Fruit fly (Drosophila melanogaster) whole organism, embryonic: ENCODE data around the gene Rai1.

ENCODE experiments used
- Atf3 ChIP-seq: fragments of 200-800 bp; sonication (Bioruptor generic); optimal IDR thresholded peaks from 3 replicates; lab custom pipeline; 2016; ENCODE audit warnings: missing biosample characterization, missing genetic modification characterization
- BEAF-32 ChIP-seq: fragments of 200-800 bp; sonication (Bioruptor generic); optimal IDR thresholded peaks from 3 replicates; lab custom pipeline; 2017; ENCODE audit warnings: missing biosample characterization, missing genetic modification characterization, mild to moderate bottlenecking, moderate library complexity, missing genetic modification reagents
- Bgb ChIP-seq: fragments of 200-800 bp; sonication (Bioruptor generic); IDR thresholded peaks from 2 replicates; pipeline ENCODE4 v1.3.6; 2022; ENCODE audit warnings: missing biosample characterization, missing genetic modification characterization; ENCODE audit not compliant: partially characterized antibody
- C15 ChIP-seq: fragments of 200-800 bp; sonication (Bioruptor generic); IDR thresholded peaks from 3 replicates; pipeline ENCODE4 v1.3.6; 2022; ENCODE audit warnings: missing biosample characterization, missing genetic modification characterization
- CG10462 ChIP-seq: fragments of 200-800 bp; sonication (Bioruptor generic); optimal IDR thresholded peaks from 2 replicates; lab custom pipeline; 2016; ENCODE audit warnings: missing biosample characterization, missing genetic modification characterization
- CG10654 ChIP-seq: fragments of 200-800 bp; sonication (Bioruptor generic); optimal IDR thresholded peaks from 2 replicates; lab custom pipeline; 2016; ENCODE audit warnings: missing biosample characterization, missing genetic modification characterization
- CG12071 ChIP-seq: fragments of 200-800 bp; sonication (Bioruptor generic); optimal IDR thresholded peaks from 3 replicates; lab custom pipeline; 2018; ENCODE audit warnings: missing biosample characterization, mild to moderate bottlenecking, missing genetic modification characterization
- CG12299 ChIP-seq: fragments of 200-800 bp; sonication (Bioruptor generic); optimal IDR thresholded peaks from 2 replicates; lab custom pipeline; 2018; ENCODE audit warnings: missing biosample characterization, mild to moderate bottlenecking, missing genetic modification characterization
- CG15514 ChIP-seq: fragments of 200-800 bp; sonication (Bioruptor generic); optimal IDR thresholded peaks from 3 replicates; lab custom pipeline; 2017; ENCODE audit warnings: missing biosample characterization, missing genetic modification characterization, mild to moderate bottlenecking, moderate library complexity, missing genetic modification reagents
- CG34224 ChIP-seq: fragments of 200-800 bp; sonication (Bioruptor generic); IDR thresholded peaks from 3 replicates; pipeline ENCODE4 v1.3.6; 2022; ENCODE audit warnings: missing biosample characterization, missing genetic modification characterization; ENCODE audit not compliant: partially characterized antibody
- CG3995 ChIP-seq: fragments of 200-800 bp; sonication (Bioruptor generic); optimal IDR thresholded peaks from 3 replicates; lab custom pipeline; 2016; ENCODE audit warnings: missing biosample characterization, missing genetic modification characterization
- CG4282 ChIP-seq: fragments of 200-800 bp; sonication (Bioruptor generic); optimal IDR thresholded peaks from 2 replicates; lab custom pipeline; 2016; ENCODE audit warnings: missing biosample characterization, missing genetic modification characterization
- CG4820 ChIP-seq: fragments of 200-800 bp; sonication (Bioruptor generic); optimal IDR thresholded peaks from 3 replicates; lab custom pipeline; 2016; ENCODE audit warnings: missing biosample characterization, missing genetic modification characterization
- CG6683 ChIP-seq: fragments of 200-800 bp; sonication (Bioruptor generic); optimal IDR thresholded peaks from 2 replicates; lab custom pipeline; 2017; ENCODE audit warnings: missing biosample characterization, mild to moderate bottlenecking, missing genetic modification characterization, missing genetic modification reagents
- CG7839 ChIP-seq: fragments of 200-800 bp; sonication (Bioruptor generic); optimal IDR thresholded peaks from 3 replicates; lab custom pipeline; 2018; ENCODE audit warnings: missing biosample characterization, mild to moderate bottlenecking, missing genetic modification characterization, moderate library complexity
- CG7963 ChIP-seq: fragments of 200-800 bp; sonication (Bioruptor generic); IDR thresholded peaks from 3 replicates; pipeline ENCODE4 v1.3.6; 2022; ENCODE audit warnings: missing biosample characterization, missing genetic modification characterization; ENCODE audit not compliant: partially characterized antibody
- CG7987 ChIP-seq: fragments of 200-800 bp; sonication (Bioruptor generic); optimal IDR thresholded peaks from 2 replicates; lab custom pipeline; 2018; ENCODE audit warnings: missing biosample characterization, mild to moderate bottlenecking, missing genetic modification characterization, moderate library complexity
- CG8478 ChIP-seq: fragments of >200 bp; optimal IDR thresholded peaks from 2 replicates; lab custom pipeline; 2018
- CG8944 ChIP-seq: fragments of 200-800 bp; sonication (Bioruptor generic); optimal IDR thresholded peaks from 3 replicates; lab custom pipeline; 2016; ENCODE audit warnings: missing biosample characterization, missing genetic modification characterization
- CkIIα-i1 ChIP-seq: fragments of 200-800 bp; sonication (Bioruptor generic); IDR thresholded peaks from 2 replicates; pipeline ENCODE4 v1.3.6; 2022; ENCODE audit warnings: missing biosample characterization, missing genetic modification characterization
- D ChIP-seq, 2 experiments: fragments of 200-800 bp in 1 of 2; fragments of >200 bp in 1 of 2; sonication (Bioruptor generic) in 1 of 2; optimal IDR thresholded peaks; 2 replicates in 1 of 2; 3 replicates in 1 of 2; lab custom pipeline; 2017; ENCODE audit warnings: mild to moderate bottlenecking in 1 of 2, missing biosample characterization in 1 of 2, missing genetic modification characterization in 1 of 2, missing genetic modification reagents in 1 of 2
- Ets65A ChIP-seq: fragments of 200-800 bp; sonication (Bioruptor generic); peaks from one replicate; lab custom pipeline; 2016; ENCODE audit warnings: missing biosample characterization, missing genetic modification characterization
- HLHmδ ChIP-seq: fragments of 200-800 bp; sonication (Bioruptor generic); optimal IDR thresholded peaks from 2 replicates; lab custom pipeline; 2018; ENCODE audit warnings: missing biosample characterization, mild to moderate bottlenecking, missing genetic modification characterization, moderate library complexity
- MESR4 ChIP-seq: fragments of 200-800 bp; sonication (Bioruptor generic); optimal IDR thresholded peaks from 2 replicates; lab custom pipeline; 2018; ENCODE audit warnings: missing biosample characterization, mild to moderate bottlenecking, missing genetic modification characterization, moderate library complexity
- Oaz ChIP-seq: fragments of 200-800 bp; sonication (Bioruptor generic); IDR thresholded peaks from 2 replicates; pipeline ENCODE4 v1.3.6; 2022; ENCODE audit warnings: missing biosample characterization, missing genetic modification characterization
- Opbp ChIP-seq: fragments of 200-800 bp; sonication (Bioruptor generic); IDR thresholded peaks from 3 replicates; pipeline ENCODE4 v1.3.6; 2022; ENCODE audit warnings: missing biosample characterization, missing genetic modification characterization; ENCODE audit not compliant: partially characterized antibody
- Rfx ChIP-seq: fragments of 200-800 bp; sonication (Bioruptor generic); IDR thresholded peaks from 2 replicates; pipeline ENCODE4 v1.3.6; 2022; ENCODE audit warnings: missing biosample characterization, missing genetic modification characterization
- Scr ChIP-seq: fragments of 200-800 bp; sonication (Bioruptor generic); IDR thresholded peaks from 2 replicates; pipeline ENCODE4 v1.3.6; 2022; ENCODE audit warnings: missing biosample characterization, missing genetic modification characterization; ENCODE audit not compliant: partially characterized antibody
- amos ChIP-seq: fragments of 200-800 bp; sonication (Bioruptor generic); IDR thresholded peaks from 2 replicates; pipeline ENCODE4 v1.3.6; 2022; ENCODE audit warnings: missing biosample characterization, missing genetic modification characterization; ENCODE audit not compliant: partially characterized antibody
- bab2 ChIP-seq: fragments of 200-800 bp; sonication (Bioruptor generic); optimal IDR thresholded peaks from 2 replicates; lab custom pipeline; 2016; ENCODE audit warnings: missing biosample characterization, missing genetic modification characterization
- crc ChIP-seq: fragments of 200-800 bp; sonication (Bioruptor generic); optimal IDR thresholded peaks from 2 replicates; lab custom pipeline; 2016; ENCODE audit warnings: missing biosample characterization, missing genetic modification characterization
- cwo ChIP-seq: fragments of 200-800 bp; sonication (Bioruptor generic); optimal IDR thresholded peaks from 3 replicates; lab custom pipeline; 2017; ENCODE audit warnings: missing biosample characterization, missing genetic modification characterization, mild to moderate bottlenecking, moderate library complexity, missing genetic modification reagents
- dm ChIP-seq: fragments of 200-800 bp; sonication (Bioruptor generic); optimal IDR thresholded peaks from 3 replicates; lab custom pipeline; 2016; ENCODE audit warnings: missing biosample characterization, missing genetic modification characterization
- dmrt11E ChIP-seq: fragments of 200-800 bp; sonication (Bioruptor generic); optimal IDR thresholded peaks from 3 replicates; lab custom pipeline; 2018; ENCODE audit warnings: missing biosample characterization, mild to moderate bottlenecking, missing genetic modification characterization, moderate library complexity
- emc ChIP-seq: fragments of 200-800 bp; sonication (Bioruptor generic); optimal IDR thresholded peaks from 2 replicates; lab custom pipeline; 2016; ENCODE audit warnings: missing biosample characterization, missing genetic modification characterization
- esg ChIP-seq: fragments of 200-800 bp; sonication (Bioruptor generic); conservative IDR thresholded peaks from 2 replicates; pipeline ENCODE4 v1.3.6; 2022; ENCODE audit warnings: missing biosample characterization, missing genetic modification characterization
- fd102C ChIP-seq: fragments of 200-800 bp; sonication (Bioruptor generic); optimal IDR thresholded peaks from 2 replicates; lab custom pipeline; 2018; ENCODE audit warnings: missing biosample characterization, mild to moderate bottlenecking, missing genetic modification characterization, moderate library complexity
- inv ChIP-seq: fragments of 200-800 bp; sonication (Bioruptor generic); IDR thresholded peaks from 2 replicates; pipeline ENCODE4 v1.3.6; 2022; ENCODE audit warnings: missing biosample characterization, missing genetic modification characterization; ENCODE audit not compliant: partially characterized antibody
- ken ChIP-seq: fragments of 200-800 bp; sonication (Bioruptor generic); IDR thresholded peaks from 3 replicates; pipeline ENCODE4 v1.3.6; 2022; ENCODE audit warnings: missing biosample characterization, missing genetic modification characterization
- knrl ChIP-seq: fragments of 200-800 bp; sonication (Bioruptor generic); IDR thresholded peaks from 3 replicates; pipeline ENCODE4 v1.3.6; 2022; ENCODE audit warnings: missing biosample characterization, missing genetic modification characterization; ENCODE audit not compliant: partially characterized antibody
- lab ChIP-seq: fragments of 200-800 bp; sonication (Bioruptor generic); optimal IDR thresholded peaks from 3 replicates; lab custom pipeline; 2017; ENCODE audit warnings: missing biosample characterization, missing genetic modification characterization, mild to moderate bottlenecking, moderate library complexity, missing genetic modification reagents
- nom ChIP-seq: fragments of 200-800 bp; sonication (Bioruptor generic); optimal IDR thresholded peaks from 2 replicates; lab custom pipeline; 2017; ENCODE audit warnings: missing biosample characterization, missing genetic modification characterization, mild to moderate bottlenecking, moderate library complexity, missing genetic modification reagents
- pan ChIP-seq, 4 experiments: fragments of >200 bp in 3 of 4; fragments of 200-800 bp in 1 of 4; sonication (Bioruptor generic) in 1 of 4; optimal IDR thresholded peaks in 3 of 4; IDR thresholded peaks in 1 of 4; 2 replicates each; pipeline versions ENCODE4 v1.3.6 to Lab custom; 2017 to 2022; ENCODE audit warnings: missing biosample characterization in 2 of 4, missing genetic modification characterization in 2 of 4, mixed read lengths in 1 of 4
- row ChIP-seq: fragments of 200-800 bp; sonication (Bioruptor generic); IDR thresholded peaks from 3 replicates; pipeline ENCODE4 v1.3.6; 2022; ENCODE audit warnings: missing biosample characterization, missing genetic modification characterization
- sens ChIP-seq: fragments of 200-800 bp; sonication (Bioruptor generic); peaks from one replicate; lab custom pipeline; 2016; ENCODE audit warnings: missing biosample characterization, missing genetic modification characterization
- slbo ChIP-seq: fragments of 200-800 bp; sonication (Bioruptor generic); IDR thresholded peaks from 2 replicates; pipeline ENCODE4 v1.3.6; 2022; ENCODE audit warnings: missing biosample characterization, missing genetic modification characterization
- sqz ChIP-seq: fragments of 200-800 bp; sonication (Bioruptor generic); optimal IDR thresholded peaks from 3 replicates; lab custom pipeline; 2018; ENCODE audit warnings: missing biosample characterization, mild to moderate bottlenecking, missing genetic modification characterization
- trh ChIP-seq: fragments of 200-800 bp; sonication (Bioruptor generic); optimal IDR thresholded peaks from 2 replicates; lab custom pipeline; 2016; ENCODE audit warnings: missing biosample characterization, missing genetic modification characterization
- unc-4 ChIP-seq: fragments of 200-800 bp; sonication (Bioruptor generic); IDR thresholded peaks from 2 replicates; pipeline ENCODE4 v1.3.6; 2022; ENCODE audit warnings: missing biosample characterization, missing genetic modification characterization; ENCODE audit not compliant: partially characterized antibody
- yki ChIP-seq: fragments of >200 bp; optimal IDR thresholded peaks from 3 replicates; lab custom pipeline; 2018

The Rai1 gene

DNA sequence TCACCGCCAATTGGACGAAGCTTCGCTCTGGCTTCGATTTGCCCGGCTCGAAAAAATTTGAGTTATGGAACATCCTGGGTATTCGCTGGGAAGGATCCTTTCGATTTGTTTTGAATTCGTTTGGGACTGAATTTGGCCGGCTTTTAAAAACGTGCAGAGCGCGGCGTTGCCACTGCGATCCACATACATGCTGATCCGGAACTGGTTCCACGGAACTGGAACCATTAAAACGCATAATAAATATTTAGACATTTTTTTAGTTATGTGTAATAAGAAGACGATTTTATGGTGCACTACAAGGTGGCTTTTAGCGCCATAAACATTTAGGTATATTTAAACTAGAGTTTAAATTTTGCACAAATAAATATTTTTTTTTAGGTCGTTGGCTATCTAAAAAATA, 12.1 kb downstream of the Rai1 start, which contains the start of gene Rrp45 (continued):
- TF ChIP-seq CG6683 (GFP tag; lab: Kevin White, UChicago) (no peak), CG4820 (GFP tag; lab: Kevin White, UChicago) (no peak), C15 (GFP tag; lab: Robert Waterston, UW) (no peak), D (optimal IDR thresholded peaks at IDR 0.05; lab: Kevin White, UChicago) (no peak), D (GFP tag; optimal IDR thresholded peaks at IDR 0.05; lab: Kevin White, UChicago) (no peak), CkIIα-i1 (GFP tag; lab: Robert Waterston, UW) (no peak), crc (GFP tag; lab: Kevin White, UChicago) (no peak), bab2 (GFP tag; lab: Kevin White, UChicago) (no peak), CG3995 (peak; percentile 88), dm (GFP tag; lab: Kevin White, UChicago) (peak; percentile 66), row (GFP tag; lab: Robert Waterston, UW) (peak; percentile 73), CG8944 (no peak), CG4282 (GFP tag; lab: Kevin White, UChicago) (no peak), cwo (peak; percentile 4), Oaz (no peak), Opbp (GFP tag; lab: Robert Waterston, UW) (no peak), Rfx (0 out of 2 replicates have a peak, but pooled peaks have one; percentile 21), MESR4 (GFP tag; lab: Kevin White, UChicago) (peak; percentile 37), yki (lab: Kevin White, UChicago) (no peak), CG15514 (GFP tag; lab: Kevin White, UChicago) (peak; percentile 99), CG10462 (GFP tag; lab: Kevin White, UChicago) (no peak), BEAF-32 (GFP tag; lab: Kevin White, UChicago) (peak; percentile 16), HLHmδ (GFP tag; lab: Kevin White, UChicago) (no peak), CG10654 (GFP tag; lab: Kevin White, UChicago) (no peak), CG8478 (lab: Kevin White, UChicago) (no peak), Atf3 (GFP tag; lab: Kevin White, UChicago) (no peak), pan (optimal IDR thresholded peaks at IDR 0.05; lab: Kevin White, UChicago) (no peak), pan (GFP tag; optimal IDR thresholded peaks at IDR 0.05 in 1 of 2, IDR thresholded peaks at IDR 0.05 in 1 of 2) (no peak), CG7987 (GFP tag; lab: Kevin White, UChicago) (no peak), Ets65A (peak; percentile 39), amos (GFP tag; lab: Robert Waterston, UW) (peak; percentile 44; the same call in 1 of the 2 replicates), trh (GFP tag; lab: Kevin White, UChicago) (no peak), CG12071 (GFP tag; lab: Kevin White, UChicago) (no peak), lab (GFP tag; lab: Kevin White, UChicago) (no peak), dmrt11E (tag; lab: Kevin White, UChicago) (no peak), slbo (GFP tag; lab: Robert Waterston, UW) (no peak), sens (peak; percentile 9), knrl (GFP tag; lab: Robert Waterston, UW) (peak; percentile 20; the same call in 1 of the 3 replicates), ken (GFP tag; lab: Robert Waterston, UW) (no peak), CG7839 (tag; lab: Kevin White, UChicago) (no peak)

DNA sequence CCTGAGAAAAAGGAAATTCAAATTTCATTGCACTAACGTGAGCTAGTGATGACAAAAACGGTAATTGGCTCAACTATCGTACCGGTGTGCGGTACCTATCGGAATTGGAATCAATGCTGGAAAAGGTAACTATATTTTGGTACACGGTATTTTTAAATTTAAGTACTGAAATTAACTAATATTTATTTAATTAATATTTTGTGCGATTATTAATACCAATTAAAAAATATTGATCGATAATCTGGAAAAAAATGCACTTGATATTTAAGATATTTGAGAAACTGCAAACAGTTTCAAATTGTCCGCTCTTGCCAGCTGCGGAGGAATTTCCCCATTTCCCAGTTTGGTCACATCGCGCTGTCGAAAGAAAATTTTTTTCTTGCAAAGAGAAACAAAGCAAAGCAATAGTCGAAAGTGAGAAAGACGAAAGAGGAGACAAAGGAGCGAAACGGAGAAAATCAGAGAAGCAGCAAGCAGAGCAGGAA, 15.7 kb downstream of the Rai1 start:
- TF ChIP-seq esg (GFP tag; lab: Robert Waterston, UW) (no peak), inv (peak; percentile 51; the same call in 1 of the 2 replicates), Bgb (peak; percentile 57), CG7963 (GFP tag; lab: Robert Waterston, UW) (0 out of 3 replicates have a peak, but pooled peaks have one; percentile 31), CG34224 (GFP tag; lab: Robert Waterston, UW) (0 out of 3 replicates have a peak, but pooled peaks have one; percentile 19), emc (GFP tag; lab: Kevin White, UChicago) (no peak), Scr (peak; percentile 66), CG12299 (tag; lab: Kevin White, UChicago) (no peak), fd102C (GFP tag; lab: Kevin White, UChicago) (no peak), sqz (GFP tag; lab: Kevin White, UChicago) (peak; percentile 72), unc-4 (GFP tag; lab: Robert Waterston, UW) (peak; percentile 51; the same call in 1 of the 2 replicates), nom (GFP tag; lab: Kevin White, UChicago) (peak; percentile 3)
